Worm (Caenorhabditis elegans) whole organism, midembryonic: ENCODE data around the gene C48B4.3.
A peak's percentile ranks its signal among the peaks of the same experiment; 100 is the strongest.

Experiments used
- T22C8.4 ChIP-seq: fragments of 200-800 bp; sonication (Bioruptor generic); IDR thresholded peaks from 2 replicates; pipeline ENCODE4 v1.3.6; 2022; ENCODE audit warnings: missing genetic modification characterization, missing compliant biosample characterization
- ref-1 ChIP-seq: fragments of 200-800 bp; sonication (Bioruptor generic); conservative IDR thresholded peaks from 2 replicates; pipeline ENCODE4 v1.3.6; 2022; ENCODE audit warnings: missing genetic modification reagents, missing genetic modification characterization, missing compliant biosample characterization

DNA sequence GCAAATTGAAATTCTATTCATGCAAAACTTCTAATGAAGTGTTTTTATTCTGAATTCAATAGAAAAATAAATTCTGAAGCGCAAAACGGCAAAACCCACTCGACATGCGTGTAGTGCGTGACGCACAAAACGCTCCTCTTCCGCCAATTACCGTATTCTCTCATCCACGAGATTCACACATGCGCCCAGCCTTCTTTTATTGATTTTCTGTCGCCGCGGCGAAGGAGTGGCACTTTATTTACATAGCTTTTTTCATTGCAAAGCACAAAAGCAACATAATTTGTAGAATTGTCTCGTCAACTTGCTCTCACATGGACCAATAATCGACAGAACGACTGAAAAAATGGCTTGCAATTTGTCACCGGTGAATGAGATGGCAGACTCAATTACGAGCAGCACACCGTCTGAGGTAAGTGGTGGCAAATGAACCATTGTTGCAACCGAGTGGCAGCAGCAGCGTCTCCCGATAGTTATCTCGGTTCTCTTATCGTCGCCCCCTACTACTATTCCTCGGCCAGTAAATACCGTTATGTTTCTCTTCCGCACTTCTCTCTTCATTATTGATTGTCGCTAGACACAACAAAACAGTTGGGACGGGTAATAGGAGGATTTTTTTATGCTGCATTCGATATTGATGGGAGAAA is 36.0 kb downstream of the C48B4.3 start, which contains the start of gene unc-16:
- TF ChIP-seq T22C8.4: peak; percentile 90
- no peak for TF ChIP-seq ref-1
